Fruit fly (Drosophila melanogaster) whole organism, wandering third instar larva: ENCODE results near the gene hry.

Experiments
- Jra ChIP-seq: sonication (Bioruptor generic); optimal IDR thresholded peaks from 2 replicates; lab custom pipeline; 2016; ENCODE audit warnings: missing biosample characterization, missing genetic modification characterization
- foxo ChIP-seq, 2 experiments: fragments of 200-800 bp; sonication (Bioruptor generic); optimal IDR thresholded peaks; 2 replicates in 1 of 2; 3 replicates in 1 of 2; lab custom pipeline; 2016 to 2017; ENCODE audit warnings: missing biosample characterization in 2 of 2, missing genetic modification characterization in 2 of 2
- psq ChIP-seq: fragments of 200-800 bp; sonication (Bioruptor generic); optimal IDR thresholded peaks from 3 replicates; lab custom pipeline; 2017; ENCODE audit warnings: missing biosample characterization, mild to moderate bottlenecking, missing genetic modification characterization, moderate library complexity

- TF ChIP-seq Jra (GFP tag; lab: Kevin White, UChicago) (no peak), psq (GFP tag; lab: Kevin White, UChicago) (peak; percentile 15), foxo (GFP tag; optimal IDR thresholded peaks at IDR 0.05; lab: Kevin White, UChicago) (peak in 1 of 2 experiments; percentile 8)
Observed at dm6 chr3L:8682551-8683375, 7.2 kb downstream of the hry start.
